Fruit fly (Drosophila melanogaster) whole organism, wandering third instar larva: Measurements from ENCODE around the gene Mgat4b.
A peak's percentile ranks its signal among the peaks of the same experiment; 100 is the strongest.

ENCODE experiments used
- Abd-B ChIP-seq: fragments of >200 bp; optimal IDR thresholded peaks from 2 replicates; lab custom pipeline; 2017; ENCODE audit warnings: missing biosample characterization, missing genetic modification characterization
- CG32264 ChIP-seq: fragments of 200-800 bp; sonication (Bioruptor generic); optimal IDR thresholded peaks from 2 replicates; lab custom pipeline; 2016; ENCODE audit warnings: missing biosample characterization, missing genetic modification characterization
- CG9705 ChIP-seq: fragments of 200-800 bp; sonication (Bioruptor generic); optimal IDR thresholded peaks from 2 replicates; lab custom pipeline; 2018; ENCODE audit warnings: missing biosample characterization, mild to moderate bottlenecking, missing genetic modification characterization
- CrebA ChIP-seq: fragments of 200-800 bp; sonication (Bioruptor generic); optimal IDR thresholded peaks from 2 replicates; lab custom pipeline; 2016; ENCODE audit warnings: missing biosample characterization, mild to moderate bottlenecking, missing genetic modification characterization, borderline replicate concordance
- Dfd ChIP-seq: fragments of >200 bp; optimal IDR thresholded peaks from 2 replicates; lab custom pipeline; 2017; ENCODE audit warnings: missing biosample characterization, missing genetic modification characterization
- Dif ChIP-seq: fragments of 200-275, 200-300 bp; sonication (Bioruptor generic); optimal IDR thresholded peaks from 2 replicates; lab custom pipeline; 2018; ENCODE audit warnings: missing biosample characterization, missing genetic modification characterization; ENCODE audit not compliant: partially characterized antibody
- GATAd ChIP-seq: sonication (Bioruptor generic); optimal IDR thresholded peaks from 2 replicates; lab custom pipeline; 2016; ENCODE audit warnings: missing biosample characterization, missing genetic modification characterization
- HLH106 ChIP-seq: fragments of 200-800 bp; optimal IDR thresholded peaks from 3 replicates; lab custom pipeline; 2019; ENCODE audit warnings: missing biosample characterization, mild to moderate bottlenecking, missing genetic modification characterization, moderate library complexity
- Hr78 ChIP-seq: fragments of >200 bp; optimal IDR thresholded peaks from 2 replicates; lab custom pipeline; 2017; ENCODE audit warnings: missing biosample characterization, missing genetic modification characterization
- Hr83 ChIP-seq: fragments of 200-300 bp; sonication (Bioruptor generic); optimal IDR thresholded peaks from 2 replicates; lab custom pipeline; 2016; ENCODE audit warnings: missing biosample characterization, mild to moderate bottlenecking, missing genetic modification characterization, moderate library complexity; ENCODE audit not compliant: poor library complexity, severe bottlenecking
- Jra ChIP-seq: sonication (Bioruptor generic); optimal IDR thresholded peaks from 2 replicates; lab custom pipeline; 2016; ENCODE audit warnings: missing biosample characterization, missing genetic modification characterization
- Mio ChIP-seq: sonication (Bioruptor generic); optimal IDR thresholded peaks from 2 replicates; lab custom pipeline; 2016; ENCODE audit warnings: missing biosample characterization, missing genetic modification characterization
- Myc ChIP-seq: fragments of >200 bp; optimal IDR thresholded peaks from 2 replicates; lab custom pipeline; 2017
- N ChIP-seq: fragments of >200 bp; optimal IDR thresholded peaks from 2 replicates; lab custom pipeline; 2018; ENCODE audit warnings: missing biosample characterization, missing external identifiers, missing genetic modification characterization
- OdsH ChIP-seq: fragments of 200-800 bp; sonication (Bioruptor generic); optimal IDR thresholded peaks from 2 replicates; lab custom pipeline; 2016; ENCODE audit warnings: missing biosample characterization, mild to moderate bottlenecking, missing genetic modification characterization
- Rel ChIP-seq, 2 experiments: fragments of 200-800 bp; sonication (Bioruptor generic) in 1 of 2; optimal IDR thresholded peaks; 2 replicates in 1 of 2; 3 replicates in 1 of 2; lab custom pipeline; 2016 to 2019; ENCODE audit warnings: mild to moderate bottlenecking in 2 of 2, missing biosample characterization in 2 of 2, missing genetic modification characterization in 2 of 2, moderate library complexity in 1 of 2
- Sp1 ChIP-seq: fragments of 200-800 bp; sonication (Bioruptor generic); optimal IDR thresholded peaks from 3 replicates; lab custom pipeline; 2019; ENCODE audit warnings: missing biosample characterization, mild to moderate bottlenecking, missing genetic modification characterization, moderate library complexity
- Vsx2 ChIP-seq: fragments of 200-300, 225-300 bp; sonication (Bioruptor generic); optimal IDR thresholded peaks from 2 replicates; lab custom pipeline; 2018; ENCODE audit warnings: missing biosample characterization, missing genetic modification characterization; ENCODE audit not compliant: partially characterized antibody
- br ChIP-seq: fragments of 200-800 bp; sonication (Bioruptor generic); optimal IDR thresholded peaks from 2 replicates; lab custom pipeline; 2016; ENCODE audit warnings: missing biosample characterization, missing genetic modification characterization
- brk ChIP-seq: fragments of 200-800 bp; sonication (Bioruptor generic); optimal IDR thresholded peaks from 2 replicates; lab custom pipeline; 2016; ENCODE audit warnings: missing biosample characterization, mild to moderate bottlenecking, missing genetic modification characterization
- dl ChIP-seq, 2 experiments: fragments of 175-275, 200-275 bp in 1 of 2; fragments of 200-275 bp in 1 of 2; sonication (Bioruptor generic); optimal IDR thresholded peaks; lab custom pipeline; 2018; ENCODE audit warnings: mild to moderate bottlenecking in 2 of 2, missing biosample characterization in 2 of 2, missing genetic modification characterization in 2 of 2, moderate library complexity in 2 of 2; ENCODE audit not compliant: partially characterized antibody in 2 of 2, insufficient read depth in 1 of 2
- dmrt93B ChIP-seq: fragments of 200-800 bp; sonication (Bioruptor generic); optimal IDR thresholded peaks from 2 replicates; lab custom pipeline; 2018; ENCODE audit warnings: missing biosample characterization, mild to moderate bottlenecking, missing genetic modification characterization
- dsf ChIP-seq: sonication (Bioruptor generic); optimal IDR thresholded peaks from 2 replicates; lab custom pipeline; 2016; ENCODE audit warnings: missing biosample characterization, missing genetic modification characterization, borderline replicate concordance
- ey ChIP-seq: fragments of 200-800 bp; sonication (Bioruptor generic); optimal IDR thresholded peaks from 2 replicates; lab custom pipeline; 2016; ENCODE audit warnings: missing biosample characterization, missing genetic modification characterization
- foxo ChIP-seq, 2 experiments: fragments of 200-800 bp; sonication (Bioruptor generic); optimal IDR thresholded peaks; 2 replicates in 1 of 2; 3 replicates in 1 of 2; lab custom pipeline; 2016 to 2017; ENCODE audit warnings: missing biosample characterization in 2 of 2, missing genetic modification characterization in 2 of 2
- fru ChIP-seq: fragments of 200-800 bp; sonication (Bioruptor generic); optimal IDR thresholded peaks from 3 replicates; lab custom pipeline; 2016; ENCODE audit warnings: missing biosample characterization, mild to moderate bottlenecking, missing genetic modification characterization
- h ChIP-seq: fragments of 200-800 bp; sonication (Bioruptor generic); optimal IDR thresholded peaks from 3 replicates; lab custom pipeline; 2016; ENCODE audit warnings: missing biosample characterization, mild to moderate bottlenecking, missing genetic modification characterization
- jim ChIP-seq: fragments of 175-275, 200-325 bp; sonication (Bioruptor generic); optimal IDR thresholded peaks from 2 replicates; lab custom pipeline; 2016; ENCODE audit warnings: missing biosample characterization, mild to moderate bottlenecking, missing genetic modification characterization
- lola ChIP-seq: fragments of >200 bp; optimal IDR thresholded peaks from 2 replicates; lab custom pipeline; 2017; ENCODE audit warnings: missing biosample characterization, missing genetic modification characterization
- psq ChIP-seq: fragments of 200-800 bp; sonication (Bioruptor generic); optimal IDR thresholded peaks from 3 replicates; lab custom pipeline; 2017; ENCODE audit warnings: missing biosample characterization, mild to moderate bottlenecking, missing genetic modification characterization, moderate library complexity
- rgr ChIP-seq: fragments of 200-800 bp; sonication (Bioruptor generic); optimal IDR thresholded peaks from 3 replicates; lab custom pipeline; 2016; ENCODE audit warnings: missing biosample characterization, mild to moderate bottlenecking, missing genetic modification characterization
- sage ChIP-seq: fragments of 200-800 bp; sonication (Bioruptor generic); optimal IDR thresholded peaks from 2 replicates; lab custom pipeline; 2016; ENCODE audit warnings: missing biosample characterization, mild to moderate bottlenecking, missing genetic modification characterization
- sv ChIP-seq: fragments of 200-800 bp; sonication (Bioruptor generic); optimal IDR thresholded peaks from 3 replicates; lab custom pipeline; 2016; ENCODE audit warnings: missing biosample characterization, missing genetic modification characterization
- tai ChIP-seq: sonication (Bioruptor generic); optimal IDR thresholded peaks from 2 replicates; lab custom pipeline; 2016; ENCODE audit warnings: missing biosample characterization, missing genetic modification characterization
- usp ChIP-seq: fragments of >200 bp; optimal IDR thresholded peaks from 2 replicates; lab custom pipeline; 2017; ENCODE audit warnings: missing biosample characterization, missing genetic modification characterization
- woc ChIP-seq: sonication (Bioruptor generic); optimal IDR thresholded peaks from 2 replicates; lab custom pipeline; 2016; ENCODE audit warnings: missing biosample characterization, mild to moderate bottlenecking, missing genetic modification characterization

The Mgat4b gene

dm6 chr3L:14780187-14780586 lies 11.1 kb upstream of the Mgat4b start:
- TF ChIP-seq rgr (GFP tag; lab: Kevin White, UChicago): peak; percentile 29
- no peak for TF ChIP-seq psq (GFP tag; lab: Kevin White, UChicago)

DNA sequence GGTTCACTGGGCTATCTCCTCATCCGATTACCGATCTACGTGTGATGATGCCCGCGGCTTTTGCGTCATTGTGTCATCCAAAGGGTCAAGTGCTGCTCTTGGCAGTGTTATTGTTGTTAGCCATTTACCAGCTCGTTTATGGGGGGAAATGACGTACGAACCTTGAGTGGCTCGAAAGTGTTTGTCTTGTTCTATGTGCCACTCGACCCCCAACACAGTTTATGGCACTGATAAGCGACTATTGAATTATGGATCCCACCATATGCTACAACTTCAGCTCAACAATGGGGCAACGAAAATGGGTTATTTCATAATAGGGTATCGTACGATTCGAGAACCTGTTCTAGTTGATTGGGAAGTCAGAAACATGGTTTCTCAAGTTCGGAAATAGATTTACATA lies 10.2 kb upstream of the Mgat4b start:
- TF ChIP-seq CG32264 (GFP tag; lab: Kevin White, UChicago): no peak
- no peak for TF ChIP-seq Hr78
- TF ChIP-seq Mio: no peak
- no peak for TF ChIP-seq Jra (GFP tag; lab: Kevin White, UChicago)
- TF ChIP-seq tai (GFP tag; lab: Kevin White, UChicago): no peak
- no peak for TF ChIP-seq lola
- TF ChIP-seq Sp1 (GFP tag; lab: Kevin White, UChicago): no peak
- TF ChIP-seq Dfd: no peak
- TF ChIP-seq OdsH: no peak
- no peak for TF ChIP-seq Hr83 (GFP tag; lab: Kevin White, UChicago)
- TF ChIP-seq fru (GFP tag; lab: Kevin White, UChicago): no peak
- TF ChIP-seq HLH106 (tag; lab: Kevin White, UChicago): no peak
- no peak for TF ChIP-seq Dif
- TF ChIP-seq dmrt93B: no peak
- TF ChIP-seq Myc (lab: Kevin White, UChicago): no peak
- no peak for TF ChIP-seq Abd-B
- TF ChIP-seq sv (GFP tag; lab: Kevin White, UChicago): no peak
- TF ChIP-seq jim (GFP tag; lab: Kevin White, UChicago): no peak
- no peak for TF ChIP-seq dsf (GFP tag; lab: Kevin White, UChicago)
- TF ChIP-seq CrebA (GFP tag; lab: Kevin White, UChicago): no peak

DNA sequence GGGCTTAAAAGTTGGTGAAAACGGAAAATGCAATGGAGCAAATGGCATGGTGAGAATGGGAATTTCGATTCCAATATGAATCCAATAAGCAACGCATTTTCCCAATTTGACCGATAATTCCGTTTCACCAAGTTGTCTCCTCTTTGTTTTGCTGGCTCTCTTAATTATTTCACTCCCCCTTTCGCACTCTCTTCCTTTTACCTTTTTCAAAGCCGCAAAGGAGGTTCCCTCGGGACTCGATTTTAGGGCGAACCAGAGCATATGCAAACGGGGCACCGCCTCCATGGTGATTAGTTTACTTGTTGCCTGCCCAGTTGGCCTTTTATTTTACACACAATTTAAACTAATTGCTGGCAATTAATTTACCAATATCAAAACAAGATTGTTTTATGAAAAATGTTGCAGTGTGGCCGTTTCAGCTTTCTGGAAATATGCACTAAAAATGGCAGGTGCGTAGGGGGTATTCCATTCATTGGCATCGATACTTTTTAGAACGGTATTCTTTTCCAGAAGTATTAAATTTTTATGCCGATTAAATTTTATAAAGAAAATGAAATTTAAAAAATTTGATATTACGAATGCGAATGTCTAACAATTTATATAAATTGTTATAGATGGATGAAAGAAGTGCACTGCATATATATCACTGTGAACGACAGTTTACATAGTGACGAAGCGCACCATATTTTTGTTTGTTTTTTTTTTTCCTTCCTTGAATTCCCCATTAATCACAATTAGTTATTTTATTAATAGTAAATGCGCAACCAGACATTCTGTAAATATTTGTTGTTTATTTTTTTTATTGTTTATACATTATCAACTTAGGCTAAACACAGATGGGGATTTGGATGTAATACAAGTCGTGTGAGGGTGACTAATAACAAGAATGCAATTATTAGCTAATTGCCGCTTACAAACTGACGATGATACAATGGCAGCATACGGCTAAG lies 6.9 kb upstream of the Mgat4b start, which contains the start of gene mop:
TSS of gene mop (minus strand) at position 419 of the 950 bp plus-strand sequence.
- TF ChIP-seq usp (GFP tag; lab: Kevin White, UChicago) (no peak), woc (no peak), Vsx2 (GFP tag; lab: Kevin White, UChicago) (no peak), N (no peak), GATAd (GFP tag; lab: Kevin White, UChicago) (no peak), Jra (GFP tag; lab: Kevin White, UChicago) (no peak), Hr83 (GFP tag; lab: Kevin White, UChicago) (no peak), Dif (no peak), HLH106 (tag; lab: Kevin White, UChicago) (no peak), Hr78 (no peak), br (GFP tag; lab: Kevin White, UChicago) (no peak), Rel (GFP tag; optimal IDR thresholded peaks at IDR 0.05; lab: Kevin White, UChicago) (no peak), Rel (tag; optimal IDR thresholded peaks at IDR 0.05; lab: Kevin White, UChicago) (peak; percentile 1), CrebA (GFP tag; lab: Kevin White, UChicago) (no peak), sv (GFP tag; lab: Kevin White, UChicago) (peak; percentile 19), foxo (GFP tag; optimal IDR thresholded peaks at IDR 0.05; lab: Kevin White, UChicago) (no peak), jim (GFP tag; lab: Kevin White, UChicago) (no peak), Myc (lab: Kevin White, UChicago) (no peak)

dm6 chr3L:14761837-14762785 lies 7.0 kb downstream of the Mgat4b start, which contains the start of the genes Tsen34 and Mgat4a:
Tsen34 (minus strand) TSS chr3L:14761844.
Mgat4a (plus strand) TSS chr3L:14762028.
- TF ChIP-seq CG32264 (GFP tag; lab: Kevin White, UChicago): no peak
- peak; percentile 32 for TF ChIP-seq jim (GFP tag; lab: Kevin White, UChicago)
- no peak for TF ChIP-seq Myc (lab: Kevin White, UChicago)
- TF ChIP-seq Rel (GFP tag; optimal IDR thresholded peaks at IDR 0.05; lab: Kevin White, UChicago): no peak
- TF ChIP-seq Rel (tag; optimal IDR thresholded peaks at IDR 0.05; lab: Kevin White, UChicago): peak; percentile 91
- TF ChIP-seq sage: no peak
- peak in 1 of 2 experiments; percentile 50 for TF ChIP-seq foxo (GFP tag; optimal IDR thresholded peaks at IDR 0.05; lab: Kevin White, UChicago)
- no peak for TF ChIP-seq Vsx2 (GFP tag; lab: Kevin White, UChicago)
- no peak for TF ChIP-seq usp (GFP tag; lab: Kevin White, UChicago)
- peak; percentile 27 for TF ChIP-seq CG9705 (GFP tag; lab: Kevin White, UChicago)
- TF ChIP-seq h (GFP tag; lab: Kevin White, UChicago): peak; percentile 79
- TF ChIP-seq OdsH: peak; percentile 70
- TF ChIP-seq Dfd: no peak
- TF ChIP-seq Mio: no peak
- no peak for TF ChIP-seq Dif
- no peak for TF ChIP-seq brk (GFP tag; lab: Kevin White, UChicago)
- TF ChIP-seq N: no peak
- TF ChIP-seq Hr78: no peak
- no peak for TF ChIP-seq CrebA (GFP tag; lab: Kevin White, UChicago)
- peak; percentile 31 for TF ChIP-seq ey
- peak; percentile 63 for TF ChIP-seq Jra (GFP tag; lab: Kevin White, UChicago)
- no peak for TF ChIP-seq dl (GFP tag; optimal IDR thresholded peaks at IDR 0.05; lab: Kevin White, UChicago; ENCODE audit: insufficient read depth in 1 of 2, partially characterized antibody in 2 of 2)
- peak; percentile 66 for TF ChIP-seq Hr83 (GFP tag; lab: Kevin White, UChicago)
- TF ChIP-seq rgr (GFP tag; lab: Kevin White, UChicago): peak; percentile 51
